Fruit fly (Drosophila melanogaster): Measurements from ENCODE around the gene CG15201.

DNA sequence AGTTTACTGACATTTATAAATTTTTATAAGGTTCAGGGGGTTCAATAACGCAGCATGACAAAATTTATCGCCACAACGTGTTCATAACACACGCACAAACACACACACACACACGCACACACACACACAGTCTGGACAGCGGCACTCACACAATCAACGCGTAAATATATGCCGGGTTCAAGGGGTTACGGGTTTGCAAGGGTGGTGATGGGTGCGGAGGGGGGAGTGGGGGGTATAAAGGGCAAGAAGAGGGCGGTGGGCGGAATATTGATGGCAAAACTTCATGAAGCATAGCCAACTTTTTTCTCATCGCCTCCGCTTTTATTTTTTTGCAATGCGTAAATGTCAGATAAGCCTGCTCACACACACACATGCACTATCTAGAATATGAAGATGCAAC lies 32.2 kb downstream of the CG15201 start:
- TF ChIP-seq CTCF (optimal IDR thresholded peaks at IDR 0.05) (no peak), CG8478 (optimal IDR thresholded peaks at IDR 0.05) (no peak)
